Fruit fly (Drosophila melanogaster) whole organism, embryonic: ENCODE measurements around the gene Tlk.

ENCODE experiments used
- Adf1 ChIP-seq: fragments of 200-800 bp; sonication (Bioruptor generic); IDR thresholded peaks from 2 replicates; pipeline ENCODE4 v1.3.6; 2022; ENCODE audit warnings: missing biosample characterization, missing genetic modification characterization
- CG10147 ChIP-seq: fragments of 200-800 bp; sonication (Bioruptor generic); optimal IDR thresholded peaks from 2 replicates; lab custom pipeline; 2019; ENCODE audit warnings: missing biosample characterization, mild to moderate bottlenecking, missing genetic modification characterization, moderate library complexity
- CG10462 ChIP-seq: fragments of 200-800 bp; sonication (Bioruptor generic); optimal IDR thresholded peaks from 2 replicates; lab custom pipeline; 2016; ENCODE audit warnings: missing biosample characterization, missing genetic modification characterization
- CG1233 ChIP-seq: fragments of 200-800 bp; sonication (Bioruptor generic); optimal IDR thresholded peaks from 4 replicates; lab custom pipeline; 2018; ENCODE audit warnings: missing biosample characterization, mild to moderate bottlenecking, missing genetic modification characterization
- CG13775 ChIP-seq: fragments of 200-800 bp; sonication (Bioruptor generic); optimal IDR thresholded peaks from 3 replicates; lab custom pipeline; 2017; ENCODE audit warnings: missing biosample characterization, mild to moderate bottlenecking, missing genetic modification characterization
- CG14441 ChIP-seq: fragments of 200-800 bp; sonication (Bioruptor generic); IDR thresholded peaks from 2 replicates; pipeline ENCODE4 v1.3.6; 2022; ENCODE audit warnings: missing biosample characterization, missing genetic modification characterization
- CG17328 ChIP-seq: fragments of 200-800 bp; sonication (Bioruptor generic); IDR thresholded peaks from 2 replicates; pipeline ENCODE4 v1.3.6; 2022; ENCODE audit warnings: missing biosample characterization, missing genetic modification characterization
- CG1792 ChIP-seq: fragments of 200-800 bp; sonication (Bioruptor generic); optimal IDR thresholded peaks from 2 replicates; lab custom pipeline; 2016; ENCODE audit warnings: missing biosample characterization, missing genetic modification characterization
- CG3065 ChIP-seq: fragments of 200-800 bp; sonication (Bioruptor generic); optimal IDR thresholded peaks from 2 replicates; lab custom pipeline; 2016; ENCODE audit warnings: missing biosample characterization, missing genetic modification characterization
- CG31441 ChIP-seq: fragments of 200-800 bp; sonication (Bioruptor generic); IDR thresholded peaks from 2 replicates; pipeline ENCODE4 v1.3.6; 2022; ENCODE audit warnings: missing biosample characterization, missing genetic modification characterization
- CG3281 ChIP-seq: fragments of 200-800 bp; sonication (Bioruptor generic); optimal IDR thresholded peaks from 3 replicates; lab custom pipeline; 2017; ENCODE audit warnings: missing biosample characterization, mild to moderate bottlenecking, missing genetic modification characterization
- CG42726 ChIP-seq: fragments of 200-800 bp; sonication (Bioruptor generic); IDR thresholded peaks from 2 replicates; pipeline ENCODE4 v1.3.6; 2022; ENCODE audit warnings: missing biosample characterization, missing genetic modification characterization; ENCODE audit not compliant: partially characterized antibody
- CG4328 ChIP-seq: fragments of 200-800 bp; sonication (Bioruptor generic); optimal IDR thresholded peaks from 3 replicates; lab custom pipeline; 2017; ENCODE audit warnings: missing biosample characterization, missing genetic modification reagents, missing genetic modification characterization
- CG43689 ChIP-seq: fragments of 200-800 bp; sonication (Bioruptor generic); IDR thresholded peaks from 2 replicates; pipeline ENCODE4 v1.3.6; 2022; ENCODE audit warnings: missing biosample characterization, missing genetic modification characterization
- CG6654 ChIP-seq: fragments of 200-800 bp; sonication (Bioruptor generic); optimal IDR thresholded peaks from 2 replicates; lab custom pipeline; 2017; ENCODE audit warnings: missing biosample characterization, mild to moderate bottlenecking, missing genetic modification characterization
- CG8359 ChIP-seq: fragments of 200-800 bp; sonication (Bioruptor generic); optimal IDR thresholded peaks from 2 replicates; lab custom pipeline; 2017; ENCODE audit warnings: missing biosample characterization, mild to moderate bottlenecking, missing genetic modification characterization, borderline replicate concordance
- CG8924 ChIP-seq: fragments of 200-800 bp; optimal IDR thresholded peaks from 3 replicates; lab custom pipeline; 2019; ENCODE audit warnings: missing biosample characterization, mild to moderate bottlenecking, missing genetic modification characterization, moderate library complexity
- CG9817 ChIP-seq: fragments of 200-800 bp; sonication (Bioruptor generic); optimal IDR thresholded peaks from 2 replicates; lab custom pipeline; 2018; ENCODE audit warnings: missing biosample characterization, mild to moderate bottlenecking, missing genetic modification characterization, moderate library complexity
- CHES-1-like ChIP-seq: fragments of 200-800 bp; sonication (Bioruptor generic); optimal IDR thresholded peaks from 2 replicates; lab custom pipeline; 2016; ENCODE audit warnings: missing biosample characterization, missing genetic modification characterization
- CkIIα-i1 ChIP-seq: fragments of 200-800 bp; sonication (Bioruptor generic); IDR thresholded peaks from 2 replicates; pipeline ENCODE4 v1.3.6; 2022; ENCODE audit warnings: missing biosample characterization, missing genetic modification characterization
- D19A ChIP-seq: fragments of 200-800 bp; optimal IDR thresholded peaks from 3 replicates; lab custom pipeline; 2019; ENCODE audit warnings: missing biosample characterization, mild to moderate bottlenecking, missing genetic modification characterization, moderate library complexity
- Mes4 ChIP-seq: fragments of 200-800 bp; sonication (Bioruptor generic); optimal IDR thresholded peaks from 2 replicates; lab custom pipeline; 2016; ENCODE audit warnings: missing biosample characterization, missing genetic modification characterization
- NfI ChIP-seq: fragments of 200-800 bp; sonication (Bioruptor generic); optimal IDR thresholded peaks from 3 replicates; lab custom pipeline; 2018; ENCODE audit warnings: missing biosample characterization, mild to moderate bottlenecking, missing genetic modification characterization, moderate library complexity
- Side ChIP-seq: fragments of 200-800 bp; sonication (Bioruptor generic); optimal IDR thresholded peaks from 2 replicates; lab custom pipeline; 2016; ENCODE audit warnings: missing biosample characterization, missing genetic modification characterization
- Tbp ChIP-seq: fragments of >200 bp; optimal IDR thresholded peaks from 2 replicates; lab custom pipeline; 2018; ENCODE audit warnings: missing biosample characterization, missing genetic modification characterization
- crc ChIP-seq: fragments of 200-800 bp; sonication (Bioruptor generic); optimal IDR thresholded peaks from 2 replicates; lab custom pipeline; 2016; ENCODE audit warnings: missing biosample characterization, missing genetic modification characterization
- danr ChIP-seq: fragments of 200-800 bp; sonication (Bioruptor generic); IDR thresholded peaks from 2 replicates; pipeline ENCODE4 v1.3.6; 2022; ENCODE audit warnings: missing biosample characterization, missing genetic modification characterization
- disco-r ChIP-seq: fragments of 200-800 bp; sonication (Bioruptor generic); optimal IDR thresholded peaks from 2 replicates; lab custom pipeline; 2016; ENCODE audit warnings: missing biosample characterization, missing genetic modification characterization
- eve ChIP-seq, 2 experiments: fragments of >200 bp; optimal IDR thresholded peaks; 2 replicates each; lab custom pipeline; 2017; ENCODE audit warnings: missing biosample characterization in 2 of 2, missing genetic modification characterization in 2 of 2
- gcm ChIP-seq: fragments of 200-800 bp; sonication (Bioruptor generic); optimal IDR thresholded peaks from 2 replicates; lab custom pipeline; 2019; ENCODE audit warnings: missing biosample characterization, mild to moderate bottlenecking, missing genetic modification characterization, moderate library complexity
- her ChIP-seq: fragments of 200-800 bp; sonication (Bioruptor generic); optimal IDR thresholded peaks from 2 replicates; lab custom pipeline; 2016; ENCODE audit warnings: missing biosample characterization, missing genetic modification characterization
- lola ChIP-seq, 3 experiments: fragments of >200 bp in 2 of 3; fragments of 200-800 bp in 1 of 3; sonication (Bioruptor generic) in 1 of 3; optimal IDR thresholded peaks; 2 replicates each; lab custom pipeline; 2017 to 2019; ENCODE audit warnings: missing biosample characterization in 3 of 3, missing genetic modification characterization in 3 of 3, mild to moderate bottlenecking in 1 of 3, moderate library complexity in 1 of 3
- maf-S ChIP-seq: fragments of 200-800 bp; sonication (Bioruptor generic); optimal IDR thresholded peaks from 2 replicates; lab custom pipeline; 2016; ENCODE audit warnings: missing biosample characterization, missing genetic modification characterization
- mirr ChIP-seq: fragments of 200-800 bp; sonication (Bioruptor generic); optimal IDR thresholded peaks from 3 replicates; lab custom pipeline; 2018; ENCODE audit warnings: missing biosample characterization, mild to moderate bottlenecking, missing genetic modification characterization
- org-1 ChIP-seq: fragments of 200-800 bp; sonication (Bioruptor generic); optimal IDR thresholded peaks from 2 replicates; lab custom pipeline; 2017; ENCODE audit warnings: missing biosample characterization, missing genetic modification characterization
- sc ChIP-seq, 3 experiments: fragments of >200 bp in 2 of 3; fragments of 200-800 bp in 1 of 3; sonication (Bioruptor generic) in 1 of 3; optimal IDR thresholded peaks; 2 replicates in 2 of 3; 3 replicates in 1 of 3; lab custom pipeline; 2017; ENCODE audit warnings: mild to moderate bottlenecking in 1 of 3, missing biosample characterization in 1 of 3, missing genetic modification characterization in 1 of 3, missing genetic modification reagents in 1 of 3
- sens ChIP-seq: fragments of 200-800 bp; sonication (Bioruptor generic); peaks from one replicate; lab custom pipeline; 2016; ENCODE audit warnings: missing biosample characterization, missing genetic modification characterization
- sens-2 ChIP-seq: fragments of 200-800 bp; sonication (Bioruptor generic); IDR thresholded peaks from 2 replicates; pipeline ENCODE4 v1.3.6; 2022; ENCODE audit warnings: missing biosample characterization, missing genetic modification characterization
- sisA ChIP-seq: fragments of 200-800 bp; sonication (Bioruptor generic); IDR thresholded peaks from 2 replicates; pipeline ENCODE4 v1.3.6; 2022; ENCODE audit warnings: missing biosample characterization, missing genetic modification characterization
- slp2 ChIP-seq: fragments of 200-800 bp; sonication (Bioruptor generic); optimal IDR thresholded peaks from 2 replicates; lab custom pipeline; 2016; ENCODE audit warnings: missing biosample characterization, missing genetic modification characterization
- ssp ChIP-seq: fragments of 200-800 bp; sonication (Bioruptor generic); IDR thresholded peaks from 2 replicates; pipeline ENCODE4 v1.3.6; 2022; ENCODE audit warnings: missing biosample characterization, missing genetic modification characterization
- stc ChIP-seq: fragments of 200-800 bp; sonication (Bioruptor generic); IDR thresholded peaks from 2 replicates; pipeline ENCODE4 v1.3.6; 2022; ENCODE audit warnings: missing biosample characterization, missing genetic modification characterization
- sug ChIP-seq: fragments of 200-800 bp; optimal IDR thresholded peaks from 2 replicates; lab custom pipeline; 2019; ENCODE audit warnings: missing biosample characterization, mild to moderate bottlenecking, missing genetic modification characterization, moderate library complexity
- tll ChIP-seq, 2 experiments: fragments of 200-800 bp in 1 of 2; fragments of >200 bp in 1 of 2; sonication (Bioruptor generic) in 1 of 2; optimal IDR thresholded peaks; 2 replicates each; lab custom pipeline; 2017 to 2019; ENCODE audit warnings: missing biosample characterization in 2 of 2, missing genetic modification characterization in 2 of 2, mild to moderate bottlenecking in 1 of 2, moderate library complexity in 1 of 2
- tna ChIP-seq: fragments of 200-800 bp; sonication (Bioruptor generic); IDR thresholded peaks from 2 replicates; pipeline ENCODE4 v1.3.6; 2022; ENCODE audit warnings: missing biosample characterization, missing genetic modification characterization; ENCODE audit not compliant: partially characterized antibody
- toy ChIP-seq: fragments of 200-800 bp; sonication (Bioruptor generic); IDR thresholded peaks from 2 replicates; pipeline ENCODE4 v1.3.6; 2022; ENCODE audit warnings: missing biosample characterization, missing genetic modification characterization
- wek ChIP-seq: fragments of 200-800 bp; sonication (Bioruptor generic); optimal IDR thresholded peaks from 3 replicates; lab custom pipeline; 2018; ENCODE audit warnings: missing biosample characterization, mild to moderate bottlenecking, missing genetic modification characterization, moderate library complexity
- zen2 ChIP-seq: fragments of 200-800 bp; sonication (Bioruptor generic); IDR thresholded peaks from 3 replicates; pipeline ENCODE4 v1.3.6; 2022; ENCODE audit warnings: missing biosample characterization, missing genetic modification characterization; ENCODE audit not compliant: partially characterized antibody

Gene Tlk

DNA sequence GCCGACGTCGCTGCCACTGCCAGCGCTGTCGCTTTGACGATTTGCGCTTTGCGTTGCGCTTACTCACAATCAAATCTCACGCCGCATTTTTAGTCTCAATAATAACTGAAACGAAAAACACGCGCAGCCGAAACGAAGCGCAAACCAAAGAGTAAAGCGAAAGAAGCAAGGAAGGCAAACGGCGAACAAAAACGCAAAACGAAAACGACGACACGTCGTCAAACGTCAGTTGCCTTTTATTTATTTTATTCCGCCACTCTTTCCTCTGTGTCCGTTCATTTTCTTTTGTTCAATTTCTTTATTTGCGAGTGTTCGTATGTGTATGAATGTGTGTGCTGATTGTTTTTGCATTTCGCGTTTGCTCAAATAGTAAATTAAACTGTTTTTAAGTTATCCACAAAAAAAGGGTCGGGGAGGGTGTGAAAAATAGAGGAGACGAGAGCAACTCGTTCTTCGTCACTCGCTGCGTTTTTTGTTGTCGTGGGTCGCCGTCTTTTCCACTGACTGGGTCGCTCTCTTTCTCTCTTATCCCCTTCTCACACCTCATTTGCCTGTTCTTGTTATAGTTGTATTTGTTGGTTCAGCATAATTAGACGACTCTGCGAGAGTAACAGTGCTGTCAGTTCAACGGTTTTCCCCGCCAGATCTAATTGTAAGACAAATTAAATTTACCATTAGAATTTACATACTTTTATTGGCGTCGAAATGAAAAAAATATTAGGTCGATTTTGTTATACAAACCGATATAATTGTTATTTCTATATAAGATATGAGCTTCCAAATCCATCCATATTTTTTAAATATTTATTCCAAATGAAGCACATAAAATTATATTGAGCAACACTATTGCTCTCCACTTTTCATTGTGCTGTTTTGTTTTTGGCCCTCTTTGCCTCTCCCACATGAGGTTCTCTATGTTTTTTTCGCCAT is 53.3 kb downstream of the Tlk start (continued):
- peak; percentile 80 for TF ChIP-seq sug (tag; lab: Kevin White, UChicago)
- TF ChIP-seq Adf1 (GFP tag; lab: Robert Waterston, UW), result peak; percentile 87
- no peak for TF ChIP-seq mirr (GFP tag; lab: Kevin White, UChicago)
- peak; percentile 88 for TF ChIP-seq CG3281 (GFP tag; lab: Kevin White, UChicago)
- peak; percentile 5 for TF ChIP-seq CG10462 (GFP tag; lab: Kevin White, UChicago)
- TF ChIP-seq CG43689, result no peak
- TF ChIP-seq sisA, result no peak
- peak; percentile 36; the same call in 1 of the 2 replicates for TF ChIP-seq CG14441
- no peak for TF ChIP-seq sens-2
- TF ChIP-seq NfI (GFP tag; lab: Kevin White, UChicago), result peak; percentile 73
- peak; percentile 75 for TF ChIP-seq CG9817 (tag; lab: Kevin White, UChicago)
- peak; percentile 94 for TF ChIP-seq sens (GFP tag; lab: Kevin White, UChicago)
- TF ChIP-seq danr (GFP tag; lab: Robert Waterston, UW), result peak; percentile 57; the same call in 1 of the 2 replicates
- no peak for TF ChIP-seq CG6654 (GFP tag; lab: Kevin White, UChicago)
- no peak for TF ChIP-seq sc (optimal IDR thresholded peaks at IDR 0.05; lab: Kevin White, UChicago)
- peak; percentile 29 for TF ChIP-seq sc (GFP tag; optimal IDR thresholded peaks at IDR 0.05; lab: Kevin White, UChicago)
- TF ChIP-seq lola (GFP tag; optimal IDR thresholded peaks at IDR 0.05; lab: Kevin White, UChicago), result peak in 1 of 3 experiments; percentile 72
- TF ChIP-seq Mes4 (GFP tag; lab: Kevin White, UChicago), result no peak
- peak; percentile 83 for TF ChIP-seq CG10147
- no peak for TF ChIP-seq ssp
- TF ChIP-seq maf-S (GFP tag; lab: Kevin White, UChicago), result no peak
- TF ChIP-seq CG31441, result peak; percentile 76
- peak; percentile 68 for TF ChIP-seq org-1 (GFP tag; lab: Kevin White, UChicago)
- TF ChIP-seq Side (GFP tag; lab: Kevin White, UChicago), result peak; percentile 55
- no peak for TF ChIP-seq tna (GFP tag; lab: Robert Waterston, UW)
- TF ChIP-seq eve (GFP tag; optimal IDR thresholded peaks at IDR 0.05; lab: Kevin White, UChicago), result peak in 1 of 2 experiments; percentile 83
- TF ChIP-seq CG13775, result peak; percentile 72
- TF ChIP-seq CG42726 (GFP tag; lab: Robert Waterston, UW), result no peak
- no peak for TF ChIP-seq disco-r
- TF ChIP-seq stc, result peak; percentile 61
- peak; percentile 22 for TF ChIP-seq CG3065 (GFP tag; lab: Kevin White, UChicago)
- no peak for TF ChIP-seq CG1792 (GFP tag; lab: Kevin White, UChicago)
- peak; percentile 36 for TF ChIP-seq CHES-1-like (GFP tag; lab: Kevin White, UChicago)
- TF ChIP-seq CG17328 (GFP tag; lab: Robert Waterston, UW), result 0 out of 2 replicates have a peak, but pooled peaks have one; percentile 19
- TF ChIP-seq crc, result peak; percentile 37
- TF ChIP-seq D19A (tag; lab: Kevin White, UChicago), result peak; percentile 66
- peak; percentile 60 for TF ChIP-seq toy
- TF ChIP-seq wek (GFP tag; lab: Kevin White, UChicago), result no peak
- peak; percentile 70 for TF ChIP-seq CG4328 (GFP tag; lab: Kevin White, UChicago)
- TF ChIP-seq zen2, result no peak
- no peak for TF ChIP-seq Tbp (GFP tag; lab: Kevin White, UChicago)
- TF ChIP-seq CkIIα-i1 (GFP tag; lab: Robert Waterston, UW), result no peak
- TF ChIP-seq CG8924, result peak; percentile 86
- TF ChIP-seq gcm (GFP tag; lab: Kevin White, UChicago), result peak; percentile 65
- TF ChIP-seq CG8359 (GFP tag; lab: Kevin White, UChicago), result no peak
- TF ChIP-seq CG1233 (GFP tag; lab: Kevin White, UChicago), result peak; percentile 64
- peak; percentile 6 for TF ChIP-seq slp2 (GFP tag; lab: Kevin White, UChicago)
- TF ChIP-seq tll (GFP tag; optimal IDR thresholded peaks at IDR 0.05; lab: Kevin White, UChicago), result no peak
- peak; percentile 26 for TF ChIP-seq her
